Fruit fly (Drosophila melanogaster) whole organism, embryonic: Measurements from ENCODE around the gene His3.3A.
A peak's percentile ranks its signal among the peaks of the same experiment; 100 is the strongest.

Source experiments
- ATbp ChIP-seq: fragments of 200-800 bp; sonication (Bioruptor generic); optimal IDR thresholded peaks from 2 replicates; lab custom pipeline; 2017; ENCODE audit warnings: missing biosample characterization, mild to moderate bottlenecking, missing genetic modification characterization, missing genetic modification reagents
- C15 ChIP-seq: fragments of 200-800 bp; sonication (Bioruptor generic); IDR thresholded peaks from 3 replicates; pipeline ENCODE4 v1.3.6; 2022; ENCODE audit warnings: missing biosample characterization, missing genetic modification characterization
- CG11085 ChIP-seq: fragments of 200-800 bp; sonication (Bioruptor generic); IDR thresholded peaks from 2 replicates; pipeline ENCODE4 v1.3.6; 2022; ENCODE audit warnings: missing biosample characterization, missing genetic modification characterization
- CG11696 ChIP-seq: fragments of 200-800 bp; sonication (Bioruptor generic); IDR thresholded peaks from 2 replicates; pipeline ENCODE4 v1.3.6; 2022; ENCODE audit warnings: missing biosample characterization, missing genetic modification characterization
- CG13894 ChIP-seq: fragments of 200-800 bp; sonication (Bioruptor generic); optimal IDR thresholded peaks from 3 replicates; lab custom pipeline; 2018; ENCODE audit warnings: missing biosample characterization, mild to moderate bottlenecking, missing genetic modification characterization, moderate library complexity
- CG14965 ChIP-seq: fragments of 200-800 bp; sonication (Bioruptor generic); optimal IDR thresholded peaks from 2 replicates; lab custom pipeline; 2016; ENCODE audit warnings: missing biosample characterization, missing genetic modification characterization, borderline replicate concordance
- CG15514 ChIP-seq: fragments of 200-800 bp; sonication (Bioruptor generic); optimal IDR thresholded peaks from 3 replicates; lab custom pipeline; 2017; ENCODE audit warnings: missing biosample characterization, missing genetic modification characterization, mild to moderate bottlenecking, moderate library complexity, missing genetic modification reagents
- CG15601 ChIP-seq: fragments of 200-800 bp; sonication (Bioruptor generic); optimal IDR thresholded peaks from 3 replicates; lab custom pipeline; 2019; ENCODE audit warnings: missing biosample characterization, mild to moderate bottlenecking, missing genetic modification characterization, moderate library complexity
- CG16779 ChIP-seq: fragments of 200-800 bp; sonication (Bioruptor generic); IDR thresholded peaks from 2 replicates; pipeline ENCODE4 v1.3.6; 2022; ENCODE audit warnings: missing biosample characterization, missing genetic modification characterization
- CG17359 ChIP-seq: fragments of 200-800 bp; sonication (Bioruptor generic); optimal IDR thresholded peaks from 3 replicates; lab custom pipeline; 2018; ENCODE audit warnings: missing biosample characterization, mild to moderate bottlenecking, missing genetic modification characterization, moderate library complexity
- CG2199 ChIP-seq: fragments of 200-800 bp; sonication (Bioruptor generic); IDR thresholded peaks from 3 replicates; pipeline ENCODE4 v1.3.6; 2022; ENCODE audit warnings: missing biosample characterization, missing genetic modification characterization
- CG30403 ChIP-seq: fragments of 200-800 bp; sonication (Bioruptor generic); optimal IDR thresholded peaks from 3 replicates; lab custom pipeline; 2016; ENCODE audit warnings: missing biosample characterization, missing genetic modification characterization
- CG31365 ChIP-seq: fragments of 200-800 bp; sonication (Bioruptor generic); optimal IDR thresholded peaks from 2 replicates; lab custom pipeline; 2018; ENCODE audit warnings: missing biosample characterization, mild to moderate bottlenecking, missing genetic modification characterization
- CG32767 ChIP-seq: fragments of 200-800 bp; sonication (Bioruptor generic); IDR thresholded peaks from 2 replicates; pipeline ENCODE4 v1.3.6; 2022; ENCODE audit warnings: missing biosample characterization, missing genetic modification characterization
- CG3726 ChIP-seq: fragments of 200-800 bp; sonication (Bioruptor generic); IDR thresholded peaks from 3 replicates; pipeline ENCODE4, ENCODE4 v1.3.6; 2022; ENCODE audit warnings: missing biosample characterization, missing genetic modification characterization
- CG4617 ChIP-seq: fragments of 200-800 bp; sonication (Bioruptor generic); optimal IDR thresholded peaks from 3 replicates; lab custom pipeline; 2016; ENCODE audit warnings: missing biosample characterization, missing genetic modification characterization, borderline replicate concordance
- CG6689 ChIP-seq: fragments of 200-800 bp; sonication (Bioruptor generic); IDR thresholded peaks from 2 replicates; pipeline ENCODE4 v1.3.6; 2022; ENCODE audit warnings: missing biosample characterization, missing genetic modification characterization
- CG8359 ChIP-seq: fragments of 200-800 bp; sonication (Bioruptor generic); optimal IDR thresholded peaks from 2 replicates; lab custom pipeline; 2017; ENCODE audit warnings: missing biosample characterization, mild to moderate bottlenecking, missing genetic modification characterization, borderline replicate concordance
- CG9932 ChIP-seq: fragments of 200-800 bp; sonication (Bioruptor generic); IDR thresholded peaks from 2 replicates; pipeline ENCODE4 v1.3.6; 2022; ENCODE audit warnings: missing biosample characterization, missing genetic modification characterization
- Chrac-16 ChIP-seq: fragments of 200-800 bp; sonication (Bioruptor generic); optimal IDR thresholded peaks from 3 replicates; lab custom pipeline; 2016; ENCODE audit warnings: missing biosample characterization, missing genetic modification characterization
- CoRest ChIP-seq: fragments of 200-800 bp; sonication (Bioruptor generic); optimal IDR thresholded peaks from 3 replicates; lab custom pipeline; 2018; ENCODE audit warnings: missing biosample characterization, mild to moderate bottlenecking, missing genetic modification characterization, moderate library complexity
- E2f2 ChIP-seq: fragments of 200-800 bp; sonication (Bioruptor generic); IDR thresholded peaks from 2 replicates; pipeline ENCODE4 v1.3.6; 2022; ENCODE audit warnings: missing biosample characterization, missing genetic modification characterization
- Eip74EF ChIP-seq, 2 experiments: fragments of 200-800 bp in 1 of 2; fragments of >200 bp in 1 of 2; sonication (Bioruptor generic) in 1 of 2; optimal IDR thresholded peaks; 2 replicates each; lab custom pipeline; 2017 to 2019; ENCODE audit warnings: missing biosample characterization in 2 of 2, missing genetic modification characterization in 2 of 2, mild to moderate bottlenecking in 1 of 2, moderate library complexity in 1 of 2
- Fer1 ChIP-seq: fragments of 200-800 bp; sonication (Bioruptor generic); optimal IDR thresholded peaks from 2 replicates; lab custom pipeline; 2017; ENCODE audit warnings: missing biosample characterization, mild to moderate bottlenecking, missing genetic modification characterization
- Meics ChIP-seq: fragments of 200-800 bp; sonication (Bioruptor generic); optimal IDR thresholded peaks from 2 replicates; lab custom pipeline; 2017; ENCODE audit warnings: missing biosample characterization, mild to moderate bottlenecking, missing genetic modification characterization
- Mes4 ChIP-seq: fragments of 200-800 bp; sonication (Bioruptor generic); optimal IDR thresholded peaks from 2 replicates; lab custom pipeline; 2016; ENCODE audit warnings: missing biosample characterization, missing genetic modification characterization
- NFAT ChIP-seq: fragments of 200-800 bp; sonication (Bioruptor generic); IDR thresholded peaks from 2 replicates; pipeline ENCODE4 v1.3.6; 2022; ENCODE audit warnings: missing biosample characterization, missing genetic modification characterization
- Optix ChIP-seq: fragments of 200-800 bp; sonication (Bioruptor generic); IDR thresholded peaks from 3 replicates; pipeline ENCODE4 v1.3.6; 2022; ENCODE audit warnings: missing biosample characterization, missing genetic modification characterization
- Rx ChIP-seq: fragments of 200-800 bp; sonication (Bioruptor generic); IDR thresholded peaks from 2 replicates; pipeline ENCODE4 v1.3.6; 2022; ENCODE audit warnings: missing biosample characterization, missing genetic modification characterization
- Stat92E ChIP-seq, 3 experiments: fragments of >200 bp in 2 of 3; fragments of 200-800 bp in 1 of 3; sonication (Bioruptor generic) in 1 of 3; optimal IDR thresholded peaks; 2 replicates each; lab custom pipeline; 2017 to 2019; ENCODE audit warnings: missing biosample characterization in 3 of 3, missing genetic modification characterization in 3 of 3, mild to moderate bottlenecking in 1 of 3, moderate library complexity in 1 of 3
- Tbp ChIP-seq: fragments of >200 bp; optimal IDR thresholded peaks from 2 replicates; lab custom pipeline; 2018; ENCODE audit warnings: missing biosample characterization, missing genetic modification characterization
- bab2 ChIP-seq: fragments of 200-800 bp; sonication (Bioruptor generic); optimal IDR thresholded peaks from 2 replicates; lab custom pipeline; 2016; ENCODE audit warnings: missing biosample characterization, missing genetic modification characterization
- br ChIP-seq: fragments of >200 bp; optimal IDR thresholded peaks from 2 replicates; lab custom pipeline; 2017
- dm ChIP-seq: fragments of 200-800 bp; sonication (Bioruptor generic); optimal IDR thresholded peaks from 3 replicates; lab custom pipeline; 2016; ENCODE audit warnings: missing biosample characterization, missing genetic modification characterization
- dysf ChIP-seq: fragments of 200-800 bp; sonication (Bioruptor generic); IDR thresholded peaks from 3 replicates; pipeline ENCODE4 v1.3.6; 2022; ENCODE audit warnings: missing biosample characterization, missing genetic modification characterization
- eyg ChIP-seq: fragments of 200-800 bp; sonication (Bioruptor generic); optimal IDR thresholded peaks from 3 replicates; lab custom pipeline; 2016; ENCODE audit warnings: missing biosample characterization, missing genetic modification characterization
- gem ChIP-seq: fragments of 200-800 bp; sonication (Bioruptor generic); optimal IDR thresholded peaks from 2 replicates; lab custom pipeline; 2019; ENCODE audit warnings: missing biosample characterization, mild to moderate bottlenecking, missing genetic modification characterization, moderate library complexity
- gt ChIP-seq: fragments of 200-800 bp; sonication (Bioruptor generic); IDR thresholded peaks from 2 replicates; pipeline ENCODE4 v1.3.6; 2022; ENCODE audit warnings: missing biosample characterization, missing genetic modification characterization
- her ChIP-seq: fragments of 200-800 bp; sonication (Bioruptor generic); optimal IDR thresholded peaks from 2 replicates; lab custom pipeline; 2016; ENCODE audit warnings: missing biosample characterization, missing genetic modification characterization
- nmo ChIP-seq: fragments of 200-800 bp; sonication (Bioruptor generic); optimal IDR thresholded peaks from 2 replicates; lab custom pipeline; 2018; ENCODE audit warnings: missing biosample characterization, mild to moderate bottlenecking, missing genetic modification characterization, moderate library complexity
- p53 ChIP-seq: fragments of 200-800 bp; sonication (Bioruptor generic); optimal IDR thresholded peaks from 2 replicates; lab custom pipeline; 2016; ENCODE audit warnings: missing biosample characterization, missing genetic modification characterization
- pan ChIP-seq, 4 experiments: fragments of >200 bp in 3 of 4; fragments of 200-800 bp in 1 of 4; sonication (Bioruptor generic) in 1 of 4; optimal IDR thresholded peaks in 3 of 4; IDR thresholded peaks in 1 of 4; 2 replicates each; pipeline versions ENCODE4 v1.3.6 to Lab custom; 2017 to 2022; ENCODE audit warnings: missing biosample characterization in 2 of 4, missing genetic modification characterization in 2 of 4, mixed read lengths in 1 of 4
- pum ChIP-seq: fragments of 200-800 bp; sonication (Bioruptor generic); optimal IDR thresholded peaks from 2 replicates; lab custom pipeline; 2016; ENCODE audit warnings: missing biosample characterization, missing genetic modification characterization
- salm ChIP-seq: fragments of 200-800 bp; sonication (Bioruptor generic); optimal IDR thresholded peaks from 2 replicates; lab custom pipeline; 2018; ENCODE audit warnings: missing biosample characterization, mild to moderate bottlenecking, missing genetic modification characterization
- tio ChIP-seq: fragments of 200-800 bp; sonication (Bioruptor generic); optimal IDR thresholded peaks from 2 replicates; lab custom pipeline; 2017; ENCODE audit warnings: missing biosample characterization, missing genetic modification characterization, inconsistent platforms
- tna ChIP-seq: fragments of 200-800 bp; sonication (Bioruptor generic); IDR thresholded peaks from 2 replicates; pipeline ENCODE4 v1.3.6; 2022; ENCODE audit warnings: missing biosample characterization, missing genetic modification characterization; ENCODE audit not compliant: partially characterized antibody
- vnd ChIP-seq: fragments of 200-800 bp; sonication (Bioruptor generic); IDR thresholded peaks from 3 replicates; pipeline ENCODE4 v1.3.6; 2022; ENCODE audit warnings: missing biosample characterization, missing genetic modification characterization; ENCODE audit not compliant: partially characterized antibody
- yki ChIP-seq: fragments of >200 bp; optimal IDR thresholded peaks from 3 replicates; lab custom pipeline; 2018
- zen2 ChIP-seq: fragments of 200-800 bp; sonication (Bioruptor generic); IDR thresholded peaks from 3 replicates; pipeline ENCODE4 v1.3.6; 2022; ENCODE audit warnings: missing biosample characterization, missing genetic modification characterization; ENCODE audit not compliant: partially characterized antibody

His3.3A gene

dm6 chr2L:5060952-5061478, 6.2 kb downstream of the His3.3A start (continued):
- TF ChIP-seq tio (peak; percentile 46), p53 (GFP tag; lab: Kevin White, UChicago) (peak; percentile 68), nmo (GFP tag; lab: Kevin White, UChicago) (peak; percentile 25), Chrac-16 (GFP tag; lab: Kevin White, UChicago) (peak; percentile 46), yki (lab: Kevin White, UChicago) (no peak), CG9932 (GFP tag; lab: Robert Waterston, UW) (peak; percentile 80), CG6689 (GFP tag; lab: Robert Waterston, UW) (peak; percentile 40; the same call in 1 of the 2 replicates), dysf (GFP tag; lab: Robert Waterston, UW) (peak; percentile 79), Eip74EF (GFP tag; optimal IDR thresholded peaks at IDR 0.05; lab: Kevin White, UChicago) (peak in 1 of 2 experiments; percentile 53), CG14965 (GFP tag; lab: Kevin White, UChicago) (no peak), CG31365 (tag; lab: Kevin White, UChicago) (peak; percentile 15), C15 (GFP tag; lab: Robert Waterston, UW) (peak; percentile 55; the same call in 1 of the 3 replicates), E2f2 (peak; percentile 47; the same call in 1 of the 2 replicates), bab2 (peak; percentile 56), CG15601 (tag; lab: Kevin White, UChicago) (peak; percentile 45), Tbp (GFP tag; lab: Kevin White, UChicago) (no peak), CG3726 (GFP tag; lab: Robert Waterston, UW) (0 out of 3 replicates have a peak, but pooled peaks have one; percentile 24), vnd (GFP tag; lab: Robert Waterston, UW) (no peak), Meics (GFP tag; lab: Kevin White, UChicago) (peak; percentile 74), CG8359 (GFP tag; lab: Kevin White, UChicago) (peak; percentile 15), CG32767 (no peak), gem (tag; lab: Kevin White, UChicago) (peak; percentile 79), Optix (no peak), tna (GFP tag; lab: Robert Waterston, UW) (no peak), pum (GFP tag; lab: Kevin White, UChicago) (peak; percentile 80), CG11696 (GFP tag; lab: Robert Waterston, UW) (peak; percentile 32; the same call in 1 of the 2 replicates), dm (GFP tag; lab: Kevin White, UChicago) (no peak), zen2 (no peak), CG17359 (peak; percentile 67), Stat92E (GFP tag; optimal IDR thresholded peaks at IDR 0.05; lab: Kevin White, UChicago) (no peak), CoRest (tag; lab: Kevin White, UChicago) (peak; percentile 28), Rx (GFP tag; lab: Robert Waterston, UW) (peak; percentile 58), CG2199 (GFP tag; lab: Robert Waterston, UW) (no peak), salm (tag; lab: Kevin White, UChicago) (peak; percentile 24), gt (GFP tag; lab: Robert Waterston, UW) (no peak), Mes4 (GFP tag; lab: Kevin White, UChicago) (no peak), CG15514 (GFP tag; lab: Kevin White, UChicago) (peak; percentile 76), eyg (peak; percentile 51), her (GFP tag; lab: Kevin White, UChicago) (peak; percentile 50), Fer1 (peak; percentile 89), ATbp (GFP tag; lab: Kevin White, UChicago) (peak; percentile 73), br (lab: Kevin White, UChicago) (no peak), CG30403 (peak; percentile 58), CG16779 (GFP tag; lab: Robert Waterston, UW) (no peak), NFAT (GFP tag; lab: Robert Waterston, UW) (peak; percentile 31; the same call in 1 of the 2 replicates), pan (optimal IDR thresholded peaks at IDR 0.05; lab: Kevin White, UChicago) (no peak), pan (GFP tag; optimal IDR thresholded peaks at IDR 0.05 in 1 of 2, IDR thresholded peaks at IDR 0.05 in 1 of 2) (peak in 1 of 2 experiments; percentile 65), CG4617 (GFP tag; lab: Kevin White, UChicago) (no peak), CG13894 (peak; percentile 59), CG11085 (GFP tag; lab: Robert Waterston, UW) (0 out of 2 replicates have a peak, but pooled peaks have one; percentile 9)
